Fruit fly (Drosophila melanogaster): ENCODE results near the gene SdhD.

SdhD gene

dm6 chr3R:23729632-23730471, 30.5 kb downstream of the SdhD start (continued):
- TF ChIP-seq YL-1 (GFP tag; optimal IDR thresholded peaks at IDR 0.05) (peak; percentile 26), Side (GFP tag; optimal IDR thresholded peaks at IDR 0.05) (no peak), PHDP (tag; optimal IDR thresholded peaks at IDR 0.05) (peak; percentile 4), CG12744 (GFP tag; optimal IDR thresholded peaks at IDR 0.05) (peak; percentile 7), Lim3 (GFP tag; IDR thresholded peaks at IDR 0.05) (no peak), CG6254 (GFP tag; optimal IDR thresholded peaks at IDR 0.05) (peak; percentile 31), HmgD (GFP tag; optimal IDR thresholded peaks at IDR 0.05) (no peak), lilli (GFP tag; optimal IDR thresholded peaks at IDR 0.05) (peak; percentile 9), Atf-2 (GFP tag; optimal IDR thresholded peaks at IDR 0.05) (no peak), pum (GFP tag; optimal IDR thresholded peaks at IDR 0.05) (no peak), CG16813 (GFP tag; IDR thresholded peaks at IDR 0.05; ENCODE audit: partially characterized antibody) (peak; percentile 51; the same call in 2 of the 3 replicates), CG3995 (GFP tag; optimal IDR thresholded peaks at IDR 0.05) (no peak), CG17361 (GFP tag; IDR thresholded peaks at IDR 0.05) (no peak; the same call in 2 of the 3 replicates), B-H2 (GFP tag; optimal IDR thresholded peaks at IDR 0.05) (no peak), Sry-β (GFP tag; optimal IDR thresholded peaks at IDR 0.05) (no peak), dmrt11E (tag; optimal IDR thresholded peaks at IDR 0.05) (no peak), CG10431 (GFP tag; optimal IDR thresholded peaks at IDR 0.05) (no peak), al (GFP tag; IDR thresholded peaks at IDR 0.05) (no peak), CG9817 (tag; optimal IDR thresholded peaks at IDR 0.05) (no peak), CG13775 (GFP tag; optimal IDR thresholded peaks at IDR 0.05) (no peak), Usf (GFP tag; optimal IDR thresholded peaks at IDR 0.05) (no peak), kni (GFP tag; optimal IDR thresholded peaks at IDR 0.05) (peak; percentile 65), B-H1 (GFP tag; IDR thresholded peaks at IDR 0.05) (no peak), CG30020 (tag; optimal IDR thresholded peaks at IDR 0.05) (no peak), dati (GFP tag; IDR thresholded peaks at IDR 0.05) (no peak), chn (GFP tag; optimal IDR thresholded peaks at IDR 0.05) (peak; percentile 88), slou (GFP tag; optimal IDR thresholded peaks at IDR 0.05) (no peak), gro (GFP tag; optimal IDR thresholded peaks at IDR 0.05) (no peak), CG12659 (GFP tag; optimal IDR thresholded peaks at IDR 0.05) (no peak), onecut (GFP tag; IDR thresholded peaks at IDR 0.05) (peak; percentile 19; the same call in 1 of the 2 replicates), prd (optimal IDR thresholded peaks at IDR 0.05) (no peak), prd (GFP tag; IDR thresholded peaks at IDR 0.05) (0 out of 3 replicates have a peak, but pooled peaks have one; percentile 38), ato (GFP tag; IDR thresholded peaks at IDR 0.05; ENCODE audit: partially characterized antibody) (peak; percentile 57; the same call in 1 of the 2 replicates), Fer3 (tag; optimal IDR thresholded peaks at IDR 0.05) (no peak), CG10321 (GFP tag; IDR thresholded peaks at IDR 0.05) (no peak), CG10147 (GFP tag; optimal IDR thresholded peaks at IDR 0.05) (no peak), gcm (GFP tag; optimal IDR thresholded peaks at IDR 0.05) (peak; percentile 48), da (GFP tag; optimal IDR thresholded peaks at IDR 0.05) (no peak), CG8478 (optimal IDR thresholded peaks at IDR 0.05) (no peak), Doc2 (GFP tag; IDR thresholded peaks at IDR 0.05) (no peak), D19A (tag; optimal IDR thresholded peaks at IDR 0.05) (peak; percentile 19), nom (GFP tag; optimal IDR thresholded peaks at IDR 0.05) (peak; percentile 61), CG16815 (GFP tag; optimal IDR thresholded peaks at IDR 0.05) (no peak), h (optimal IDR thresholded peaks at IDR 0.05) (no peak), CG4854 (GFP tag; optimal IDR thresholded peaks at IDR 0.05) (no peak), Hsf (GFP tag; optimal IDR thresholded peaks at IDR 0.05) (no peak), Drgx (GFP tag; IDR thresholded peaks at IDR 0.05) (peak; percentile 44), CG4707 (GFP tag; optimal IDR thresholded peaks at IDR 0.05) (no peak), HLH54F (GFP tag; optimal IDR thresholded peaks at IDR 0.05) (no peak), Poxn (GFP tag; IDR thresholded peaks at IDR 0.05) (no peak), CG14667 (GFP tag; IDR thresholded peaks at IDR 0.05) (no peak)

Data from whole organism, embryonic.